Fruit fly (Drosophila melanogaster) whole organism, pupa: ENCODE results near the gene CG4313.

Source experiments
- CG10348 ChIP-seq: fragments of 200-800 bp; sonication (Bioruptor generic); IDR thresholded peaks from 2 replicates; pipeline ENCODE4 v1.3.6; 2022; ENCODE audit warnings: missing biosample characterization, missing genetic modification characterization
- CG12605 ChIP-seq: fragments of 200-800 bp; sonication (Bioruptor generic); IDR thresholded peaks from 2 replicates; pipeline ENCODE4 v1.3.6; 2022; ENCODE audit warnings: missing biosample characterization, missing genetic modification characterization
- CG15710 ChIP-seq: fragments of 200-800 bp; sonication (Bioruptor generic); optimal IDR thresholded peaks from 2 replicates; lab custom pipeline; 2018; ENCODE audit warnings: missing biosample characterization, mild to moderate bottlenecking, missing genetic modification characterization, moderate library complexity
- CG17806 ChIP-seq: fragments of 200-800 bp; sonication (Bioruptor generic); optimal IDR thresholded peaks from 2 replicates; lab custom pipeline; 2018; ENCODE audit warnings: missing biosample characterization, mild to moderate bottlenecking, missing genetic modification characterization, moderate library complexity
- CG34367 ChIP-seq: fragments of 200-800 bp; sonication (Bioruptor generic); optimal IDR thresholded peaks from 2 replicates; lab custom pipeline; 2018; ENCODE audit warnings: missing biosample characterization, mild to moderate bottlenecking, missing genetic modification characterization
- CG4496 ChIP-seq: fragments of 200-800 bp; sonication (Bioruptor generic); IDR thresholded peaks from 3 replicates; pipeline ENCODE4 v1.3.6; 2022; ENCODE audit warnings: missing biosample characterization, missing genetic modification characterization
- CG8301 ChIP-seq: fragments of 200-800 bp; sonication (Bioruptor generic); optimal IDR thresholded peaks from 2 replicates; lab custom pipeline; 2018; ENCODE audit warnings: missing biosample characterization, mild to moderate bottlenecking, missing genetic modification characterization
- CG9948 ChIP-seq: fragments of 200-800 bp; sonication (Bioruptor generic); optimal IDR thresholded peaks from 2 replicates; lab custom pipeline; 2018; ENCODE audit warnings: missing biosample characterization, mild to moderate bottlenecking, missing genetic modification characterization, moderate library complexity
- D1 ChIP-seq: fragments of 200-800 bp; sonication (Bioruptor generic); optimal IDR thresholded peaks from 2 replicates; lab custom pipeline; 2018; ENCODE audit warnings: missing biosample characterization, mild to moderate bottlenecking, missing genetic modification characterization, moderate library complexity
- EcR ChIP-seq: fragments of 200-800 bp; sonication (Bioruptor generic); optimal IDR thresholded peaks from 3 replicates; lab custom pipeline; 2019; ENCODE audit warnings: missing biosample characterization, missing genetic modification characterization, mild to moderate bottlenecking, moderate library complexity, missing genetic modification reagents
- Pif1B ChIP-seq: fragments of 200-800 bp; sonication (Bioruptor generic); optimal IDR thresholded peaks from 3 replicates; lab custom pipeline; 2016; ENCODE audit warnings: missing biosample characterization, missing genetic modification characterization
- gl ChIP-seq: fragments of 200-800 bp; sonication (Bioruptor generic); optimal IDR thresholded peaks from 2 replicates; lab custom pipeline; 2018; ENCODE audit warnings: missing biosample characterization, mild to moderate bottlenecking, missing genetic modification characterization
- rn ChIP-seq: fragments of 200-800 bp; sonication (Bioruptor generic); IDR thresholded peaks from 2 replicates; pipeline ENCODE4 v1.3.6; 2022; ENCODE audit warnings: missing biosample characterization, missing genetic modification characterization

DNA sequence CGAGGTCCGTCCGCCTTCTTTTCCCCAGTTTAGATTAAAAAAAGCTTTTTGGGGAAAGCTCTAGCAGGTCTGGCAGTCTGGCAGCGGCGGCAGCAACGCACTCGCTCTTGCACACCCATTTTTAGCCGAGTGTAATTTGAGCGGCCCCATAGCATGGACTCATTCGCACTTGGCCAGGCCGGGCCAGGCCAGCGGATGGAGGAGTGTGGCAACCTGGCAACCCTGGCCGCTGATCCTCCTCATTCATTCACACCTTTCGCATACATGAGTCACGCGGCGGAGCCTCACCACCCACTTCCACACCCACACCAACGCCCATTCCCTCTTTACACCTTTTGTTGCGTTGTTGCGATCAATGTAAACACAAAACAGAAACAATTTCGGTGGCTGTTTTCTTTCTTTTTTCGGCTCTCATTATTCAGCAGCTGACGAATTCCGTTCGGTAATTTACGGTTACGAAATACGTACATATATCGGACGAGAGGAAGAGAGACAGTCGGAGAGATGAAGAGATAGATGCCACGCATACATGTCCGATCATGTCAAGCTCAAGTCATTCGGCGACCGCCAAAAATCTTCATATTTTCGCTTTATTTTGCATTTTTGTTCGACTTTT is 8.7 kb upstream of the CG4313 start:
- TF ChIP-seq CG8301 (no peak), CG34367 (tag; lab: Kevin White, UChicago) (no peak), rn (GFP tag; lab: Robert Waterston, UW) (no peak), CG4496 (GFP tag; lab: Robert Waterston, UW) (no peak), gl (tag; lab: Kevin White, UChicago) (no peak), Pif1B (GFP tag; lab: Kevin White, UChicago) (no peak), CG9948 (no peak), CG15710 (tag; lab: Kevin White, UChicago) (no peak), D1 (tag; lab: Kevin White, UChicago) (no peak), EcR (no peak), CG17806 (no peak), CG12605 (GFP tag; lab: Robert Waterston, UW) (no peak), CG10348 (GFP tag; lab: Robert Waterston, UW) (no peak)
